Worm (Caenorhabditis elegans): ENCODE results near the gene C30G12.1.

The C30G12.1 gene

DNA sequence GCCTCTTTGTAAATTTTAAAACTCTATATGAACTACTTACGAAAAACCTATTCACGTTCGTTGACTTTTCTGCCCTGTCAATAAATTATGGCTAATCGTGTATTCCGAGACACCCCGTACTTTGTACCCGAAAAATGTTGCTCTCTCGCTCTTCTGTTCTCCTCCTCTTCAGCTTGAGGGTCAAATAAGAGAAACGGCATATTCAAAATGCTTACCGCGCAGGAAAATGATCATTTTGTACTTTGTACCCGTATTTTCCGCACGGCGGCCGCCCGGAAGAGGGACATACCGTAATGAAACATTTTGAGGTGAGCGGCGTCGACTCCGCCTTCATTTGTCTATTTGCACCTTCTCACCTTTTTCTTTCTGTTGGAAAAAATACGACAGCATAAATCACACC lies 44.5 kb downstream of the C30G12.1 start:
- TF ChIP-seq lin-32 (GFP tag; optimal IDR thresholded peaks at IDR 0.05) (no peak), pha-4 (tag; optimal IDR thresholded peaks at IDR 0.05) (peak; percentile 70), ham-2 (GFP tag; optimal IDR thresholded peaks at IDR 0.05) (peak; percentile 56)

- no peak for TF ChIP-seq sem-2 (GFP tag; optimal IDR thresholded peaks at IDR 0.05)
- no peak for TF ChIP-seq nhr-12 (tag; optimal IDR thresholded peaks at IDR 0.05)
- TF ChIP-seq nhr-237 (tag; optimal IDR thresholded peaks at IDR 0.05): no peak
- no peak for TF ChIP-seq unc-62 (GFP tag; optimal IDR thresholded peaks at IDR 0.05)
- TF ChIP-seq hlh-1 (tag; optimal IDR thresholded peaks at IDR 0.05): no peak
- TF ChIP-seq mls-2 (tag; optimal IDR thresholded peaks at IDR 0.05): no peak
- TF ChIP-seq cnd-1 (tag; optimal IDR thresholded peaks at IDR 0.05): no peak
Measured at ce11 chrII:7345858-7346257, 46.7 kb downstream of the C30G12.1 start.

ce11 chrII:7348063-7348462 lies 48.9 kb downstream of the C30G12.1 start:
- no peak for TF ChIP-seq blmp-1 (tag; optimal IDR thresholded peaks at IDR 0.05)
- no peak for TF ChIP-seq elt-1 (tag; optimal IDR thresholded peaks at IDR 0.05; ENCODE audit: borderline replicate concordance, insufficient read depth)
- TF ChIP-seq mab-5 (tag; optimal IDR thresholded peaks at IDR 0.05): no peak
- TF ChIP-seq cnd-1 (tag; optimal IDR thresholded peaks at IDR 0.05): no peak
- TF ChIP-seq tbx-8 (GFP tag; optimal IDR thresholded peaks at IDR 0.05): no peak
- TF ChIP-seq bed-3 (GFP tag; optimal IDR thresholded peaks at IDR 0.05): no peak
- TF ChIP-seq pha-4 (tag; optimal IDR thresholded peaks at IDR 0.05): no peak
- TF ChIP-seq ceh-39 (tag; optimal IDR thresholded peaks at IDR 0.05): no peak
- no peak for TF ChIP-seq unc-120 (tag; optimal IDR thresholded peaks at IDR 0.05; ENCODE audit: poor library complexity, severe bottlenecking)
- TF ChIP-seq unc-39 (tag; optimal IDR thresholded peaks at IDR 0.05): no peak
- TF ChIP-seq elt-3 (tag; optimal IDR thresholded peaks at IDR 0.05): no peak
- TF ChIP-seq ceh-43 (GFP tag; optimal IDR thresholded peaks at IDR 0.05): no peak
- TF ChIP-seq nhr-2 (tag; optimal IDR thresholded peaks at IDR 0.05): no peak
- TF ChIP-seq sem-2 (GFP tag; optimal IDR thresholded peaks at IDR 0.05): no peak
